Worm (Caenorhabditis elegans) whole organism, early embryonic: ENCODE data around the gene erfa-3.

ENCODE experiments used
- B0310.2 ChIP-seq: sonication (generic microtip); optimal IDR thresholded peaks from 2 replicates; lab custom pipeline; 2016; ENCODE audit warnings: mild to moderate bottlenecking, missing genetic modification characterization, missing compliant biosample characterization
- F13C5.2 ChIP-seq: sonication (generic microtip); optimal IDR thresholded peaks from 2 replicates; lab custom pipeline; 2017; ENCODE audit warnings: mild to moderate bottlenecking, missing genetic modification characterization, inconsistent platforms, missing compliant biosample characterization
- aly-1 ChIP-seq: sonication (generic microtip); optimal IDR thresholded peaks from 2 replicates; lab custom pipeline; 2016; ENCODE audit warnings: missing genetic modification characterization, missing compliant biosample characterization
- ama-1 ChIP-seq: fragments of 150-350 bp; optimal IDR thresholded peaks from 2 replicates; lab custom pipeline; 2014
- ceh-13 ChIP-seq: fragments of 200-800 bp; sonication (Bioruptor generic); optimal IDR thresholded peaks from 2 replicates; lab custom pipeline; 2018; ENCODE audit warnings: mild to moderate bottlenecking, missing genetic modification characterization, missing compliant biosample characterization
- ceh-36 ChIP-seq: sonication (generic microtip); optimal IDR thresholded peaks from 2 replicates; lab custom pipeline; 2016; ENCODE audit warnings: missing genetic modification characterization, inconsistent platforms, missing compliant biosample characterization
- flt-1 ChIP-seq: fragments of 200-800 bp; sonication (Bioruptor generic); IDR thresholded peaks from 2 replicates; pipeline ENCODE4 v1.3.6; 2022; ENCODE audit warnings: missing genetic modification characterization, missing compliant biosample characterization
- hmbx-1 ChIP-seq: sonication (generic microtip); optimal IDR thresholded peaks from 2 replicates; lab custom pipeline; 2016; ENCODE audit warnings: mild to moderate bottlenecking, missing genetic modification characterization, missing compliant biosample characterization
- hmg-4 ChIP-seq: fragments of 200-800 bp; sonication (Bioruptor generic); optimal IDR thresholded peaks from 2 replicates; lab custom pipeline; 2018; ENCODE audit warnings: mild to moderate bottlenecking, missing genetic modification characterization, missing compliant biosample characterization
- pes-1 ChIP-seq: fragments of 200-800 bp; sonication (Bioruptor generic); IDR thresholded peaks from 2 replicates; pipeline ENCODE4 v1.3.6; 2022; ENCODE audit warnings: missing genetic modification reagents, missing genetic modification characterization, missing compliant biosample characterization
- scrt-1 ChIP-seq: fragments of 200-800 bp; sonication (Bioruptor generic); IDR thresholded peaks from 2 replicates; pipeline ENCODE4 v1.3.6; 2022; ENCODE audit warnings: missing genetic modification characterization, missing compliant biosample characterization
- tbx-37 ChIP-seq: fragments of 200-800 bp; sonication (Bioruptor generic); conservative IDR thresholded peaks from 2 replicates; pipeline ENCODE4 v1.3.6; 2022; ENCODE audit warnings: missing genetic modification reagents, missing genetic modification characterization, missing compliant biosample characterization

- TF ChIP-seq F13C5.2, result no peak
- TF ChIP-seq flt-1, result no peak
- TF ChIP-seq scrt-1, result no peak
- TF ChIP-seq B0310.2 (tag; lab: Kevin White, UChicago), result no peak
- TF ChIP-seq pes-1 (GFP tag; lab: Robert Waterston, UW), result no peak
- no peak for TF ChIP-seq ama-1 (lab: Kevin White, UChicago)
- no peak for TF ChIP-seq aly-1 (tag; lab: Kevin White, UChicago)
- TF ChIP-seq hmg-4 (GFP tag; lab: Kevin White, UChicago), result no peak
- no peak for TF ChIP-seq tbx-37 (GFP tag; lab: Robert Waterston, UW)
- no peak for TF ChIP-seq hmbx-1 (tag; lab: Kevin White, UChicago)
- no peak for TF ChIP-seq ceh-36 (tag; lab: Kevin White, UChicago)
- TF ChIP-seq ceh-13 (GFP tag; lab: Kevin White, UChicago), result no peak
Observed at ce11 chrV:11152333-11152732, 39.4 kb upstream of the erfa-3 start, which contains the start of gene srg-39.
